Worm (Caenorhabditis elegans): Measurements from ENCODE around the gene tag-321.

tag-321 gene

ce11 chrIV:7800338-7800737 is 16.7 kb upstream of the tag-321 start:
- TF ChIP-seq daf-8 (GFP tag; IDR thresholded peaks at IDR 0.05) (no peak), F49E8.2 (tag; optimal IDR thresholded peaks at IDR 0.05; ENCODE audit: borderline replicate concordance) (peak; percentile 21), F44E2.7 (GFP tag; IDR thresholded peaks at IDR 0.05) (no peak), aly-2 (tag; optimal IDR thresholded peaks at IDR 0.05) (no peak), snpc-1.2 (GFP tag; IDR thresholded peaks at IDR 0.05) (peak; percentile 61), dmd-8 (GFP tag; IDR thresholded peaks at IDR 0.05) (no peak), lin-39 (tag; optimal IDR thresholded peaks at IDR 0.05) (no peak)

ce11 chrIV:7796432-7797113 is 12.9 kb upstream of the tag-321 start, which contains the start of gene sgo-1:
sgo-1 (minus strand) TSS chrIV:7796482.
- TF ChIP-seq R02D3.7 (tag; optimal IDR thresholded peaks at IDR 0.05) = no peak
- TF ChIP-seq dmd-8 (GFP tag; IDR thresholded peaks at IDR 0.05) = no peak
- TF ChIP-seq nhr-10 (tag; optimal IDR thresholded peaks at IDR 0.05) = no peak
- TF ChIP-seq lin-38 (GFP tag; IDR thresholded peaks at IDR 0.05) = peak; percentile 85
- TF ChIP-seq F49E8.2 (tag; optimal IDR thresholded peaks at IDR 0.05; ENCODE audit: borderline replicate concordance) = peak; percentile 91
- peak; percentile 87 for TF ChIP-seq snpc-1.2 (GFP tag; IDR thresholded peaks at IDR 0.05)
- peak; percentile 87 for TF ChIP-seq Y48G9A.11 (GFP tag; IDR thresholded peaks at IDR 0.05)
- TF ChIP-seq unc-130 (GFP tag; optimal IDR thresholded peaks at IDR 0.05) = peak; percentile 83
- TF ChIP-seq arid-1 (GFP tag; conservative IDR thresholded peaks at IDR 0.05) = 0 out of 2 replicates have a peak, but pooled peaks have one; percentile 51

- TF ChIP-seq madf-5 (GFP tag; IDR thresholded peaks at IDR 0.05) (no peak), unc-130 (GFP tag; optimal IDR thresholded peaks at IDR 0.05) (no peak), F49E8.2 (tag; optimal IDR thresholded peaks at IDR 0.05; ENCODE audit: borderline replicate concordance) (no peak), dmd-8 (GFP tag; IDR thresholded peaks at IDR 0.05) (no peak), daf-19 (GFP tag; conservative IDR thresholded peaks at IDR 0.05) (no peak), lin-13 (GFP tag; optimal IDR thresholded peaks at IDR 0.05) (no peak), snpc-1.2 (GFP tag; IDR thresholded peaks at IDR 0.05) (no peak), daf-16 (GFP tag; optimal IDR thresholded peaks at IDR 0.05) (no peak), daf-16 (tag; optimal IDR thresholded peaks at IDR 0.05) (no peak), ceh-44 (GFP tag; IDR thresholded peaks at IDR 0.05) (no peak), ztf-7 (tag; optimal IDR thresholded peaks at IDR 0.05) (no peak), spr-1 (tag; optimal IDR thresholded peaks at IDR 0.05) (no peak), dmd-9 (GFP tag; IDR thresholded peaks at IDR 0.05) (no peak), hif-1 (tag; optimal IDR thresholded peaks at IDR 0.05) (no peak), dpl-1 (GFP tag; optimal IDR thresholded peaks at IDR 0.05) (no peak), zfp-2 (tag; optimal IDR thresholded peaks at IDR 0.05) (no peak), skn-1 (tag; optimal IDR thresholded peaks at IDR 0.05) (no peak), mxl-3 (GFP tag; optimal IDR thresholded peaks at IDR 0.05) (no peak)
These were observed 11.1 kb upstream of the tag-321 start, which contains the start of gene ntp-1 for ce11 chrIV:7794709-7795108. ntp-1 (minus strand) TSS chrIV:7794809.

- TF ChIP-seq lin-39 (tag; optimal IDR thresholded peaks at IDR 0.05) = no peak
- TF ChIP-seq pqm-1 (tag; optimal IDR thresholded peaks at IDR 0.05) = peak; percentile 90
- TF ChIP-seq daf-16 (GFP tag; optimal IDR thresholded peaks at IDR 0.05) = no peak
- TF ChIP-seq daf-16 (tag; optimal IDR thresholded peaks at IDR 0.05) = peak; percentile 44
- peak; percentile 50 for TF ChIP-seq dve-1 (tag; optimal IDR thresholded peaks at IDR 0.05; ENCODE audit: insufficient read depth)
- TF ChIP-seq set-16 (GFP tag; IDR thresholded peaks at IDR 0.05) = no peak
- TF ChIP-seq aly-2 (tag; optimal IDR thresholded peaks at IDR 0.05) = no peak
- no peak for TF ChIP-seq ZK546.5 (tag; optimal IDR thresholded peaks at IDR 0.05)
- peak in 1 of 2 experiments; percentile 18 for TF ChIP-seq lsy-2 (tag; optimal IDR thresholded peaks at IDR 0.05)
- no peak for TF ChIP-seq F49E8.2 (tag; optimal IDR thresholded peaks at IDR 0.05; ENCODE audit: borderline replicate concordance)
- TF ChIP-seq ZK337.2 (GFP tag; IDR thresholded peaks at IDR 0.05) = no peak
- no peak for TF ChIP-seq unc-62 (GFP tag; optimal IDR thresholded peaks at IDR 0.05 in 1 of 2)
- no peak for TF ChIP-seq unc-62 (tag; optimal IDR thresholded peaks at IDR 0.05)
- TF ChIP-seq lin-13 (GFP tag; optimal IDR thresholded peaks at IDR 0.05) = no peak
- no peak for TF ChIP-seq ceh-82 (tag; optimal IDR thresholded peaks at IDR 0.05)
- TF ChIP-seq nhr-77 (tag; optimal IDR thresholded peaks at IDR 0.05) = peak; percentile 43
- peak; percentile 71 for TF ChIP-seq aha-1 (tag)
- peak; percentile 49 for TF ChIP-seq nhr-28 (tag; optimal IDR thresholded peaks at IDR 0.05)
- no peak for TF ChIP-seq snpc-4 (tag; optimal IDR thresholded peaks at IDR 0.05)
- TF ChIP-seq hlh-11 (tag; optimal IDR thresholded peaks at IDR 0.05) = peak; percentile 61
- TF ChIP-seq dmd-6 (GFP tag; IDR thresholded peaks at IDR 0.05) = peak; percentile 8; the same call in 1 of the 2 replicates
- peak; percentile 18 for TF ChIP-seq T20F7.1 (GFP tag; optimal IDR thresholded peaks at IDR 0.05)
- TF ChIP-seq F44E2.7 (GFP tag; IDR thresholded peaks at IDR 0.05) = no peak
These were observed 8.3 kb upstream of the tag-321 start, which contains the start of gene C33H5.13 for ce11 chrIV:7791821-7792446. C33H5.13 (minus strand) TSS chrIV:7792263.
